Worm (Caenorhabditis elegans): ENCODE results near the gene T16G1.9.

DNA sequence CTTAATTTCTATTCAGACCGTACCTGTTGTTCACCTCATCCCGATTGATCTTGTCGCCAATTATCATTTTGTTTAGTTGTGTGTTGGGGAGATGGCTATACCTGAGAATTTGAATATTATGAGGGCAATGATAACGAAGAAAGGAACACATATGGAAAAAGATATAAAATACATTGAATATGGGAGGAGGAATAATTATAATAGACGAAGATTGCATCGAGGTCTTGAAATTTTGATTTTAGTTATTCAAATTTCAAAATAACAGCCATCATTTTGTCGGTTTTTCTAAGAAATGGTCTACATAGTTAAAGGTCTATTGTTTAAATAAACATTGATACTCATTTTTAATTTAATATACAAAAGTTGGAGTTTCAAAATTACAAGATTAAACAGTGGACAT is 36.4 kb upstream of the T16G1.9 start, which contains the start of gene shw-3:
- no peak for TF ChIP-seq jun-1 (tag; optimal IDR thresholded peaks at IDR 0.05)
- no peak for TF ChIP-seq snpc-4 (tag; optimal IDR thresholded peaks at IDR 0.05)
- no peak for TF ChIP-seq fos-1 (tag; optimal IDR thresholded peaks at IDR 0.05)
- TF ChIP-seq ama-1 (optimal IDR thresholded peaks at IDR 0.05): no peak
- no peak for TF ChIP-seq efl-1 (optimal IDR thresholded peaks at IDR 0.05)
- no peak for TF ChIP-seq efl-1 (GFP tag; optimal IDR thresholded peaks at IDR 0.05 in 1 of 2)
- TF ChIP-seq tbx-2 (tag; optimal IDR thresholded peaks at IDR 0.05): no peak
- no peak for TF ChIP-seq nhr-76 (tag; optimal IDR thresholded peaks at IDR 0.05)
- TF ChIP-seq ztf-11 (tag; optimal IDR thresholded peaks at IDR 0.05): no peak
- no peak for TF ChIP-seq egl-27 (tag; optimal IDR thresholded peaks at IDR 0.05)
- no peak for TF ChIP-seq pqm-1 (tag; optimal IDR thresholded peaks at IDR 0.05)
- no peak for TF ChIP-seq ceh-82 (tag; optimal IDR thresholded peaks at IDR 0.05)
- no peak for TF ChIP-seq nhr-12 (tag; optimal IDR thresholded peaks at IDR 0.05)
- TF ChIP-seq nhr-28 (tag; optimal IDR thresholded peaks at IDR 0.05): no peak

All from whole organism, L1 larva.